Worm (Caenorhabditis elegans) whole organism, L3 larva: Measurements from ENCODE around the gene srab-23.

Source experiments
- R02D3.7 ChIP-seq: fragments of 150-350 bp; optimal IDR thresholded peaks from 2 replicates; lab custom pipeline; 2014; ENCODE audit warnings: missing biosample characterization, missing genetic modification characterization
- aly-2 ChIP-seq: fragments of 150-350 bp; optimal IDR thresholded peaks from 2 replicates; lab custom pipeline; 2014; ENCODE audit warnings: missing biosample characterization, missing genetic modification characterization
- ceh-16 ChIP-seq: sonication (generic microtip); optimal IDR thresholded peaks from 2 replicates; lab custom pipeline; 2017; ENCODE audit warnings: missing biosample characterization, missing genetic modification characterization
- ceh-28 ChIP-seq: fragments of 150-350 bp; optimal IDR thresholded peaks from 2 replicates; lab custom pipeline; 2014; ENCODE audit warnings: missing biosample characterization, missing genetic modification reagents, missing genetic modification characterization
- ceh-82 ChIP-seq: fragments of 150-350 bp; optimal IDR thresholded peaks from 2 replicates; lab custom pipeline; 2014; ENCODE audit warnings: missing biosample characterization, missing genetic modification characterization
- egl-27 ChIP-seq: sonication (generic microtip); optimal IDR thresholded peaks from 4 replicates; lab custom pipeline; 2017; ENCODE audit warnings: missing biosample characterization, missing genetic modification reagents, missing genetic modification characterization
- egl-5 ChIP-seq: fragments of 150-350 bp; optimal IDR thresholded peaks from 2 replicates; lab custom pipeline; 2017; ENCODE audit warnings: missing biosample characterization, missing genetic modification reagents, missing genetic modification characterization, inconsistent platforms
- elt-1 ChIP-seq: fragments of 150-350 bp; optimal IDR thresholded peaks from 2 replicates; lab custom pipeline; 2014; ENCODE audit warnings: missing biosample characterization, missing genetic modification characterization
- elt-2 ChIP-seq: sonication (generic microtip); optimal IDR thresholded peaks from 2 replicates; lab custom pipeline; 2016; ENCODE audit warnings: missing genetic modification reagents, mild to moderate bottlenecking, missing genetic modification characterization, missing compliant biosample characterization
- elt-3 ChIP-seq, 3 experiments: fragments of 150-350 bp in 1 of 3; sonication (generic microtip) in 2 of 3; optimal IDR thresholded peaks; 2 replicates in 2 of 3; 4 replicates in 1 of 3; lab custom pipeline; 2014 to 2017; ENCODE audit warnings: missing biosample characterization in 3 of 3, missing genetic modification characterization in 3 of 3
- eor-1 ChIP-seq, 2 experiments: fragments of 150-350 bp; optimal IDR thresholded peaks; 2 replicates each; lab custom pipeline; 2014 to 2018; ENCODE audit warnings: missing biosample characterization in 2 of 2, missing genetic modification characterization in 2 of 2
- fkh-10 ChIP-seq: sonication (generic microtip); optimal IDR thresholded peaks from 2 replicates; lab custom pipeline; 2017; ENCODE audit warnings: missing biosample characterization, missing genetic modification reagents, missing genetic modification characterization
- hmg-11 ChIP-seq: sonication (generic microtip); optimal IDR thresholded peaks from 2 replicates; lab custom pipeline; 2016; ENCODE audit warnings: missing genetic modification characterization, missing compliant biosample characterization
- jun-1 ChIP-seq: fragments of 150-350 bp; optimal IDR thresholded peaks from 2 replicates; lab custom pipeline; 2014; ENCODE audit warnings: missing biosample characterization, missing genetic modification reagents, missing genetic modification characterization
- lin-15B ChIP-seq: fragments of 150-350 bp; optimal IDR thresholded peaks from 2 replicates; lab custom pipeline; 2014; ENCODE audit warnings: missing biosample characterization, missing genetic modification characterization
- lin-39 ChIP-seq: fragments of 150-350 bp; optimal IDR thresholded peaks from 2 replicates; lab custom pipeline; 2018; ENCODE audit warnings: missing biosample characterization, missing genetic modification reagents, missing genetic modification characterization
- lsy-12 ChIP-seq: sonication (generic microtip); optimal IDR thresholded peaks from 2 replicates; lab custom pipeline; 2016; ENCODE audit warnings: mild to moderate bottlenecking, missing genetic modification characterization, missing compliant biosample characterization
- mdl-1 ChIP-seq: fragments of 150-350 bp; optimal IDR thresholded peaks from 2 replicates; lab custom pipeline; 2014; ENCODE audit warnings: missing biosample characterization, missing genetic modification characterization
- mml-1 ChIP-seq: fragments of 150-350 bp; sonication (generic microtip); optimal IDR thresholded peaks from 3 replicates; lab custom pipeline; 2014; ENCODE audit warnings: missing biosample characterization, missing genetic modification characterization
- nfya-1 ChIP-seq: sonication (generic microtip); optimal IDR thresholded peaks from 2 replicates; lab custom pipeline; 2017; ENCODE audit warnings: missing genetic modification characterization, mild to moderate bottlenecking, missing compliant biosample characterization, antibody characterized with exemption, moderate library complexity; ENCODE audit not compliant: insufficient read depth
- nhr-11 ChIP-seq: fragments of 150-350 bp; optimal IDR thresholded peaks from 2 replicates; lab custom pipeline; 2014; ENCODE audit warnings: missing biosample characterization, missing genetic modification characterization
- nhr-12 ChIP-seq: fragments of 150-350 bp; optimal IDR thresholded peaks from 2 replicates; lab custom pipeline; 2014; ENCODE audit warnings: missing biosample characterization, missing genetic modification characterization
- nhr-23 ChIP-seq: fragments of 150-350 bp; optimal IDR thresholded peaks from 2 replicates; lab custom pipeline; 2014; ENCODE audit warnings: missing biosample characterization, missing genetic modification reagents, missing genetic modification characterization
- nhr-237 ChIP-seq: fragments of 150-350 bp; optimal IDR thresholded peaks from 2 replicates; lab custom pipeline; 2014; ENCODE audit warnings: missing biosample characterization, missing genetic modification characterization
- nhr-25 ChIP-seq: sonication (generic microtip); optimal IDR thresholded peaks from 2 replicates; lab custom pipeline; 2017; ENCODE audit warnings: missing biosample characterization, missing genetic modification characterization
- nhr-43 ChIP-seq: sonication (generic microtip); optimal IDR thresholded peaks from 2 replicates; lab custom pipeline; 2016; ENCODE audit warnings: mild to moderate bottlenecking, missing genetic modification characterization, missing compliant biosample characterization; ENCODE audit not compliant: poor library complexity, severe bottlenecking
- nhr-67 ChIP-seq: fragments of 150-350 bp; optimal IDR thresholded peaks from 2 replicates; lab custom pipeline; 2014; ENCODE audit warnings: missing biosample characterization, missing genetic modification characterization
- nhr-76 ChIP-seq: fragments of 150-350 bp; sonication (generic microtip); optimal IDR thresholded peaks from 5 replicates; lab custom pipeline; 2014; ENCODE audit warnings: missing biosample characterization, missing genetic modification characterization
- pha-4 ChIP-seq: fragments of 150-350 bp; optimal IDR thresholded peaks from 2 replicates; lab custom pipeline; 2014; ENCODE audit warnings: missing biosample characterization, missing genetic modification reagents, missing genetic modification characterization
- pqm-1 ChIP-seq: fragments of 150-350 bp; optimal IDR thresholded peaks from 2 replicates; lab custom pipeline; 2017; ENCODE audit warnings: missing biosample characterization, missing genetic modification characterization, inconsistent platforms
- sea-2 ChIP-seq: fragments of 150-350 bp; sonication (generic microtip); optimal IDR thresholded peaks from 4 replicates; lab custom pipeline; 2014; ENCODE audit warnings: missing biosample characterization, missing genetic modification reagents, missing genetic modification characterization
- skn-1 ChIP-seq: fragments of 150-350 bp; optimal IDR thresholded peaks from 2 replicates; lab custom pipeline; 2014; ENCODE audit warnings: missing biosample characterization, missing genetic modification characterization
- unc-39 ChIP-seq: sonication (generic microtip); optimal IDR thresholded peaks from 4 replicates; lab custom pipeline; 2017; ENCODE audit warnings: missing biosample characterization, missing genetic modification characterization
- unc-62 ChIP-seq: fragments of 150-350 bp; sonication (generic microtip); optimal IDR thresholded peaks from 4 replicates; lab custom pipeline; 2014; ENCODE audit warnings: missing biosample characterization, missing genetic modification reagents, missing genetic modification characterization
- zag-1 ChIP-seq: fragments of 150-350 bp; optimal IDR thresholded peaks from 2 replicates; lab custom pipeline; 2014; ENCODE audit warnings: missing biosample characterization, missing genetic modification characterization
- ztf-11 ChIP-seq: fragments of 150-350 bp; optimal IDR thresholded peaks from 2 replicates; lab custom pipeline; 2014; ENCODE audit warnings: missing biosample characterization, missing genetic modification characterization

The srab-23 gene

DNA sequence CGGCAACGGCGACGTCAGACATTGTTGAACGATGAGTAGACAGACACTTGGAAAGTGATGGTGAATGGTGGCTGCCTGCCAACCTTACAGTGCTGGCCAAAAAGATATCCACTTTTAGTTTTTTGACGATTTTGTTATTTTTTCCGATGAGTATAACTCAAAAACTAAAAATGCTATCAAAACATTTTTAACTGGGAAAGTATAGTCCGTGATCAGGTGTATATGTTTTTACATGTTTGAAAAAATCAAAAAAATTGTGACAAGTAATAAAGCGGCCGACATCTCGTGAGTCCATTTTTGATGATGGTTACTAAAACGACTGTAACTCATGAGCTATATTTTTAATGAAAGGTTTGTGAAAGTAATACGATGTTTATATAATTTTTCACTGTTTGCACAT, 4.0 kb downstream of the srab-23 start, which contains the start of gene hil-6:
TSS of gene hil-6 (minus strand) at position 101 of the 400 bp plus-strand sequence.
- TF ChIP-seq lsy-12 (tag; lab: Kevin White, UChicago): no peak
- no peak for TF ChIP-seq ceh-28 (tag; lab: Kevin White, UChicago)
- TF ChIP-seq elt-3 (tag; optimal IDR thresholded peaks at IDR 0.05; lab: Kevin White, UChicago): no peak
- TF ChIP-seq nhr-76 (tag; lab: Kevin White, UChicago): no peak
- TF ChIP-seq R02D3.7 (tag; lab: Kevin White, UChicago): no peak
- no peak for TF ChIP-seq pqm-1 (tag; lab: Kevin White, UChicago)
- no peak for TF ChIP-seq eor-1 (tag; optimal IDR thresholded peaks at IDR 0.05; lab: Kevin White, UChicago)
- no peak for TF ChIP-seq unc-39
- TF ChIP-seq ceh-16 (tag; lab: Kevin White, UChicago): no peak
- TF ChIP-seq nhr-67 (tag; lab: Kevin White, UChicago): no peak
- no peak for TF ChIP-seq nfya-1 (tag; lab: Kevin White, UChicago)
- no peak for TF ChIP-seq zag-1 (tag; lab: Kevin White, UChicago)
- no peak for TF ChIP-seq hmg-11
- no peak for TF ChIP-seq skn-1 (tag; lab: Kevin White, UChicago)

DNA sequence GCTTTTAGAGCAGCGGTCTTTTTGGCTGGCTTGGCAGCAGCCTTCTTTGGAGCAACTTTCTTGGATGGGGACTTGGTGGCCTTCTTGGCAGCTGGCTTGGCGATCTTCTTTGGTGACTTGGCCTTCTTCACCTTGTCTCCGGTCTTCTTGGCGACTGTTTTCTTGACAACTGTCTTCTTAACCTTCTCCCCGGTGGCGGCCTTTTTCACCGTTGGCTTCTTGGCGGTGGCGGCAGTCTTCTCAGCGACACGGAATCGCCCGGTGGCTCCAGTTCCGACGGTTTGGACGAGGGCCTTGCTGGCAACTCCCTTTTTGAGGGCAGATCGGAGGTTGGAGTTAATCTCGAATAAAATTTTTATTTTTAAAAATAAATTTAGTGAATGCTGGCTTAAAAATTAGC, 4.8 kb downstream of the srab-23 start:
- no peak for TF ChIP-seq lin-15B (tag; lab: Kevin White, UChicago)
- no peak for TF ChIP-seq nhr-237 (tag; lab: Kevin White, UChicago)
- no peak for TF ChIP-seq skn-1 (tag; lab: Kevin White, UChicago)
- no peak for TF ChIP-seq nhr-25 (tag; lab: Kevin White, UChicago)
- TF ChIP-seq nhr-43 (tag; lab: Kevin White, UChicago): no peak
- TF ChIP-seq nhr-23 (tag; lab: Kevin White, UChicago): no peak
- no peak for TF ChIP-seq pha-4 (tag; lab: Kevin White, UChicago)
- TF ChIP-seq aly-2 (tag; lab: Kevin White, UChicago): no peak
- no peak for TF ChIP-seq fkh-10 (GFP tag; lab: Kevin White, UChicago)
- TF ChIP-seq egl-27 (tag; lab: Kevin White, UChicago): no peak
- TF ChIP-seq ceh-16 (tag; lab: Kevin White, UChicago): no peak

DNA sequence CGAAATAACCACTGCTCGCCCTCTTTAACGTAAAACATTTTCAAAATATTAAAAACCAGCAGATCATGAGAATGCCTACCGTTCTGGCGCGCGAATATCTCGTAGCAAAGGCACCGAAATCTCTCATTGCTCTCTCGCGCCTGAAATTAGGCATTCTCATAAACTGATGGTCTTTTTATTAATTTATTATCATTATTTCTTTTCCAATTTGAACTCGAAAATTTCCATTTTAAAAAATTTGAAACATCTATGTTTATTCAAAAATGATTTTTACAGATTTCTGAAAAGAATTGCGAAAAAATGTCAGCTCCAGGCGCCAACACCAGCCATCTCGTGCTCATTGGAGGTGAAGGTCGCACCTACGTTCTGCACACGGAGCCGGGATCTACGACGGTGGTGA, 5.6 kb downstream of the srab-23 start, which contains the start of gene F59A7.12:
TSS of gene F59A7.12 (plus strand) at position 301 of the 400 bp plus-strand sequence.
- TF ChIP-seq nhr-43 (tag; lab: Kevin White, UChicago): no peak
- no peak for TF ChIP-seq zag-1 (tag; lab: Kevin White, UChicago)
- no peak for TF ChIP-seq lin-39 (tag; lab: Kevin White, UChicago)
- TF ChIP-seq aly-2 (tag; lab: Kevin White, UChicago): no peak
- no peak for TF ChIP-seq nfya-1 (tag; lab: Kevin White, UChicago)

DNA sequence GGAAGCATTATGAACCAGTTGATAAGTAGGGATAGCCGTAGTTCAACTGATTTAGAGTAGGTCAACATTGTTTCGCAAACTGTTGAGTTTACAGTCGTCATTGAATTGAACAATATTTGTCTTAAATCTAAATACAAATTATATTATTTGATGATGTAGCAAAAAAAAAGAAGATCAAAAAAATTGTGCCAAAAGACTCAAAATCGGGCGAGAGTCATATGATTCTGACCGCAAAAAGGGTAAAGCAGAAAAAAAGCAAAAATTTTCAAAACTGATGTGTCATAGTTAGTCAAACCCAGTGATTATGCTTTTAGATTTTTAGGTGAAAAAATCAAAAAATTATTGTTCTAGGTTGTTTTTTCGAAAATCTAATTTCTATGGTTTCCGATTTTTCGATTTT, 7.7 kb downstream of the srab-23 start, which contains the start of gene srab-13:
TSS of gene srab-13 (minus strand) at position 101 of the 400 bp plus-strand sequence.
- TF ChIP-seq eor-1 (tag; optimal IDR thresholded peaks at IDR 0.05; lab: Kevin White, UChicago) (no peak), ceh-28 (tag; lab: Kevin White, UChicago) (no peak), egl-5 (no peak), jun-1 (no peak), sea-2 (GFP tag; lab: Kevin White, UChicago) (no peak), elt-2 (tag; lab: Kevin White, UChicago) (no peak), nhr-12 (no peak), elt-1 (tag; lab: Kevin White, UChicago) (no peak), skn-1 (tag; lab: Kevin White, UChicago) (no peak), nhr-237 (tag; lab: Kevin White, UChicago) (no peak), mdl-1 (tag; lab: Kevin White, UChicago) (no peak), fkh-10 (GFP tag; lab: Kevin White, UChicago) (no peak), mml-1 (no peak), ceh-16 (tag; lab: Kevin White, UChicago) (no peak), unc-62 (no peak), aly-2 (tag; lab: Kevin White, UChicago) (no peak), nhr-23 (tag; lab: Kevin White, UChicago) (no peak), ceh-82 (tag; lab: Kevin White, UChicago) (no peak), nhr-11 (tag; lab: Kevin White, UChicago) (no peak), ztf-11 (tag; lab: Kevin White, UChicago) (no peak)
